Fruit fly (Drosophila melanogaster): ENCODE data around the gene Epg5.

Epg5 gene

dm6 chr3R:18785741-18786140 lies 27.1 kb upstream of the Epg5 start (continued):
- TF ChIP-seq Abd-B (GFP tag; optimal IDR thresholded peaks at IDR 0.05), result no peak
- no peak for TF ChIP-seq CG14050 (GFP tag; IDR thresholded peaks at IDR 0.05)
- TF ChIP-seq Blimp-1 (GFP tag; optimal IDR thresholded peaks at IDR 0.05), result peak; percentile 87
- no peak for TF ChIP-seq sim (GFP tag; IDR thresholded peaks at IDR 0.05)
- TF ChIP-seq CG31224 (GFP tag; IDR thresholded peaks at IDR 0.05), result no peak
- TF ChIP-seq nerfin-2 (GFP tag; IDR thresholded peaks at IDR 0.05; ENCODE audit: partially characterized antibody), result no peak
- peak; percentile 62 for TF ChIP-seq CG10431 (GFP tag; optimal IDR thresholded peaks at IDR 0.05)
- TF ChIP-seq fu2 (GFP tag; optimal IDR thresholded peaks at IDR 0.05), result no peak
- TF ChIP-seq Usf (GFP tag; optimal IDR thresholded peaks at IDR 0.05), result no peak
- TF ChIP-seq Drgx (GFP tag; IDR thresholded peaks at IDR 0.05), result no peak
- TF ChIP-seq Myb (GFP tag; optimal IDR thresholded peaks at IDR 0.05), result no peak
- TF ChIP-seq CG13296 (GFP tag; optimal IDR thresholded peaks at IDR 0.05), result no peak
- TF ChIP-seq CoRest (tag; optimal IDR thresholded peaks at IDR 0.05), result peak; percentile 43
- TF ChIP-seq CG1024 (GFP tag; IDR thresholded peaks at IDR 0.05), result no peak
- no peak for TF ChIP-seq CG18764 (GFP tag; optimal IDR thresholded peaks at IDR 0.05)
- no peak for TF ChIP-seq CG13624 (GFP tag; optimal IDR thresholded peaks at IDR 0.05)
- peak; percentile 23 for TF ChIP-seq nerfin-1 (tag; optimal IDR thresholded peaks at IDR 0.05)
- TF ChIP-seq dysf (GFP tag; IDR thresholded peaks at IDR 0.05), result no peak
- TF ChIP-seq CG12071 (GFP tag; optimal IDR thresholded peaks at IDR 0.05), result no peak
- no peak for TF ChIP-seq run (tag; optimal IDR thresholded peaks at IDR 0.05)
- peak; percentile 35 for TF ChIP-seq nau (GFP tag; optimal IDR thresholded peaks at IDR 0.05)
- TF ChIP-seq phol (tag; optimal IDR thresholded peaks at IDR 0.05), result no peak
- TF ChIP-seq CG9437 (GFP tag; optimal IDR thresholded peaks at IDR 0.05), result no peak
- no peak for TF ChIP-seq gro (GFP tag; optimal IDR thresholded peaks at IDR 0.05)
- TF ChIP-seq CG4282 (GFP tag; optimal IDR thresholded peaks at IDR 0.05), result no peak
- TF ChIP-seq gt (GFP tag; IDR thresholded peaks at IDR 0.05), result no peak
- TF ChIP-seq dmrt11E (tag; optimal IDR thresholded peaks at IDR 0.05), result no peak
- TF ChIP-seq NC2β (GFP tag; optimal IDR thresholded peaks at IDR 0.05), result no peak
- TF ChIP-seq hth (optimal IDR thresholded peaks at IDR 0.05), result no peak
- TF ChIP-seq tna (GFP tag; IDR thresholded peaks at IDR 0.05; ENCODE audit: partially characterized antibody), result no peak
- TF ChIP-seq CG9817 (tag; optimal IDR thresholded peaks at IDR 0.05), result no peak
- TF ChIP-seq vfl (GFP tag; optimal IDR thresholded peaks at IDR 0.05), result no peak
- no peak for TF ChIP-seq CG15269 (tag; optimal IDR thresholded peaks at IDR 0.05)
- no peak for TF ChIP-seq tup (GFP tag; optimal IDR thresholded peaks at IDR 0.05)
- no peak for TF ChIP-seq CG18619 (GFP tag; optimal IDR thresholded peaks at IDR 0.05)
- TF ChIP-seq CG14710 (tag; optimal IDR thresholded peaks at IDR 0.05), result no peak
- peak; percentile 7 for TF ChIP-seq CG3281 (GFP tag; optimal IDR thresholded peaks at IDR 0.05)
- peak; percentile 36 for TF ChIP-seq MTF-1 (GFP tag; optimal IDR thresholded peaks at IDR 0.05; ENCODE audit: borderline replicate concordance)
- peak; percentile 50; the same call in 1 of the 3 replicates for TF ChIP-seq ci (GFP tag; IDR thresholded peaks at IDR 0.05)
- TF ChIP-seq Fer2 (tag; optimal IDR thresholded peaks at IDR 0.05), result no peak
- peak; percentile 20 for TF ChIP-seq CG8388 (GFP tag; optimal IDR thresholded peaks at IDR 0.05)
- no peak for TF ChIP-seq CG7745 (tag; optimal IDR thresholded peaks at IDR 0.05)
- no peak for TF ChIP-seq crp (GFP tag; optimal IDR thresholded peaks at IDR 0.05)
- TF ChIP-seq CG10209 (GFP tag; optimal IDR thresholded peaks at IDR 0.05), result no peak
- no peak for TF ChIP-seq trem (tag; optimal IDR thresholded peaks at IDR 0.05)
- TF ChIP-seq schlank (tag; optimal IDR thresholded peaks at IDR 0.05), result no peak
- TF ChIP-seq CG14667 (GFP tag; IDR thresholded peaks at IDR 0.05), result no peak
- TF ChIP-seq Meics (GFP tag; optimal IDR thresholded peaks at IDR 0.05), result no peak
- TF ChIP-seq Lhr (GFP tag; optimal IDR thresholded peaks at IDR 0.05), result peak; percentile 39
- peak; percentile 90 for TF ChIP-seq Asciz (GFP tag; optimal IDR thresholded peaks at IDR 0.05)
- no peak for TF ChIP-seq CG8765 (GFP tag; IDR thresholded peaks at IDR 0.05)

All from whole organism, embryonic.